Worm (Caenorhabditis elegans): ENCODE data around the gene C44B11.6.
A peak's percentile ranks its signal among the peaks of the same experiment; 100 is the strongest.

Gene C44B11.6

ce11 chrIII:3143657-3144056 is 9.3 kb upstream of the C44B11.6 start, which contains the start of gene C44B11.4:
Gene C44B11.4, minus strand, starts transcription at chrIII:3143757.
- no peak for TF ChIP-seq lin-14 (GFP tag; optimal IDR thresholded peaks at IDR 0.05)
- TF ChIP-seq tbx-2 (tag; optimal IDR thresholded peaks at IDR 0.05), result no peak
- no peak for TF ChIP-seq rnt-1 (tag; optimal IDR thresholded peaks at IDR 0.05)
- TF ChIP-seq hlh-17 (GFP tag; optimal IDR thresholded peaks at IDR 0.05; ENCODE audit: borderline replicate concordance), result no peak
- TF ChIP-seq nhr-20 (tag; optimal IDR thresholded peaks at IDR 0.05), result no peak

DNA sequence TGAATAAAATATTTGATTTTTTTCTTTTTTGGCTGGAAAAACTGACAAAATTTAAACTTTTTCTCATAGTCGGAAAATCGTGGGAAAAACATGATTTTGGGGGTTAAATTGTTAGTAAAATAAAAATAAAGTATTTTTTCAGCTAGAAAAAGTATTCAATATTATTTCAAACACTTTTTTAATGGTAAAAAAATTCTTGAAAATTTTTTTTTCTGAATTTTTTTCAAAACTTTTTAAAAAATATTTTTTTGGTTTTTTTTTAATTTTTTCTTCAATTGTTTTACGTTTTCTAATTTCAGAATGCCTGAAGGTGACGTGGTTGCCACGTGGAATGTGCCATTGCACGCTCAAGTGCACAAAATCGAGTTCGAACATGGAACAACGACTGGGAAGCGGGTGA is 2.0 kb downstream of the C44B11.6 start, which contains the start of gene C44B11.1:
TSS of gene C44B11.1 (plus strand) at position 301 of the 400 bp plus-strand sequence.
- no peak for TF ChIP-seq dsc-1 (tag; optimal IDR thresholded peaks at IDR 0.05)
- no peak for TF ChIP-seq nhr-12 (tag; optimal IDR thresholded peaks at IDR 0.05)
- TF ChIP-seq ceh-8 (GFP tag; optimal IDR thresholded peaks at IDR 0.05), result no peak
- no peak for TF ChIP-seq nhr-237 (tag; optimal IDR thresholded peaks at IDR 0.05)
- TF ChIP-seq ztf-11 (tag; optimal IDR thresholded peaks at IDR 0.05), result no peak
- no peak for TF ChIP-seq mef-2 (tag; optimal IDR thresholded peaks at IDR 0.05)
- TF ChIP-seq efl-3 (GFP tag; optimal IDR thresholded peaks at IDR 0.05), result no peak
- TF ChIP-seq F16B12.6 (tag; optimal IDR thresholded peaks at IDR 0.05), result no peak
- TF ChIP-seq blmp-1 (tag; optimal IDR thresholded peaks at IDR 0.05), result no peak
- no peak for TF ChIP-seq aha-1 (tag; optimal IDR thresholded peaks at IDR 0.05)
- TF ChIP-seq snpc-4 (tag; optimal IDR thresholded peaks at IDR 0.05), result no peak
- no peak for TF ChIP-seq snu-23 (GFP tag; optimal IDR thresholded peaks at IDR 0.05)
- no peak for TF ChIP-seq pax-3 (tag; optimal IDR thresholded peaks at IDR 0.05)
- TF ChIP-seq mab-9 (GFP tag; IDR thresholded peaks at IDR 0.05), result no peak
- TF ChIP-seq nhr-11 (tag; optimal IDR thresholded peaks at IDR 0.05), result no peak
- no peak for TF ChIP-seq mep-1 (tag; optimal IDR thresholded peaks at IDR 0.05)
- no peak for TF ChIP-seq Y116A8C.19 (tag; optimal IDR thresholded peaks at IDR 0.05; ENCODE audit: borderline replicate concordance)
- TF ChIP-seq egl-27 (tag; optimal IDR thresholded peaks at IDR 0.05), result no peak

DNA sequence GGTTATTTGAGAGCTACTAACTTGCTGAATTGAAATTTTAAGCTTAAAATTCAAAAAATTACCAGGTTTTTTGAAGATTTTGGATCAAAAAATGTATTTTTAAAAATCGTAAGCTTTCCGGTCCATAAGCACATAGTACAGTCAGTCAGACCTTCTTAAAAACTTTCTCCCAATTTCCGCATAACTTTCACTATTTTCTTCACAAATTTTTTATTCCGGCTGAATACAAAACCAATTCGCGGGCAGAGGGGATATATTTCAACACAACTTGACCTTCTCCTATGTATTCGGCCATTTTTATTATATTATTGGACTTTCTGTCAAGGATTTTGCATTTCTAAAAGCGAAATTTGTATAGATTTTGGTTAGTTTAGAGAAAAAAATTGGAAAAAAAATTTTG is 7.5 kb downstream of the C44B11.6 start:
- no peak for TF ChIP-seq snu-23 (GFP tag; optimal IDR thresholded peaks at IDR 0.05)
- no peak for TF ChIP-seq mdl-1 (tag; optimal IDR thresholded peaks at IDR 0.05)
- no peak for TF ChIP-seq lin-15B (tag; optimal IDR thresholded peaks at IDR 0.05)
- peak; percentile 66 for TF ChIP-seq blmp-1 (tag; optimal IDR thresholded peaks at IDR 0.05)

ce11 chrIII:3161600-3161999 is 8.7 kb downstream of the C44B11.6 start:
- TF ChIP-seq blmp-1 (tag; optimal IDR thresholded peaks at IDR 0.05), result peak; percentile 94
- TF ChIP-seq elt-3 (tag; optimal IDR thresholded peaks at IDR 0.05), result peak in 1 of 6 experiments; percentile 9
- no peak for TF ChIP-seq ceh-63 (GFP tag; optimal IDR thresholded peaks at IDR 0.05)
- no peak for TF ChIP-seq tbx-2 (tag; optimal IDR thresholded peaks at IDR 0.05)
- TF ChIP-seq fos-1 (tag; optimal IDR thresholded peaks at IDR 0.05), result no peak
- TF ChIP-seq mep-1 (tag; optimal IDR thresholded peaks at IDR 0.05), result peak; percentile 57
- no peak for TF ChIP-seq fkh-10 (GFP tag; optimal IDR thresholded peaks at IDR 0.05)
- TF ChIP-seq nhr-85 (tag), result peak; percentile 77
- no peak for TF ChIP-seq hlh-4 (tag; optimal IDR thresholded peaks at IDR 0.05)
- TF ChIP-seq irx-1 (tag; optimal IDR thresholded peaks at IDR 0.05), result no peak
- peak; percentile 80 for TF ChIP-seq lin-14 (GFP tag; optimal IDR thresholded peaks at IDR 0.05)

ce11 chrIII:3163448-3163847 is 10.5 kb downstream of the C44B11.6 start:
- TF ChIP-seq isw-1 (GFP tag; IDR thresholded peaks at IDR 0.05) (no peak), lin-13 (GFP tag; optimal IDR thresholded peaks at IDR 0.05) (no peak), snu-23 (GFP tag; optimal IDR thresholded peaks at IDR 0.05) (no peak), nhr-76 (tag; optimal IDR thresholded peaks at IDR 0.05) (no peak), nhr-85 (tag) (peak; percentile 59), elt-2 (tag; optimal IDR thresholded peaks at IDR 0.05) (no peak), nhr-71 (tag; optimal IDR thresholded peaks at IDR 0.05) (no peak), blmp-1 (tag; optimal IDR thresholded peaks at IDR 0.05) (peak; percentile 85), unc-130 (tag; optimal IDR thresholded peaks at IDR 0.05) (no peak), lin-14 (GFP tag; optimal IDR thresholded peaks at IDR 0.05) (peak; percentile 37)

Data from whole organism, L1 larva.